Fruit fly (Drosophila melanogaster): ENCODE measurements around the gene CG8032.

Gene CG8032

DNA sequence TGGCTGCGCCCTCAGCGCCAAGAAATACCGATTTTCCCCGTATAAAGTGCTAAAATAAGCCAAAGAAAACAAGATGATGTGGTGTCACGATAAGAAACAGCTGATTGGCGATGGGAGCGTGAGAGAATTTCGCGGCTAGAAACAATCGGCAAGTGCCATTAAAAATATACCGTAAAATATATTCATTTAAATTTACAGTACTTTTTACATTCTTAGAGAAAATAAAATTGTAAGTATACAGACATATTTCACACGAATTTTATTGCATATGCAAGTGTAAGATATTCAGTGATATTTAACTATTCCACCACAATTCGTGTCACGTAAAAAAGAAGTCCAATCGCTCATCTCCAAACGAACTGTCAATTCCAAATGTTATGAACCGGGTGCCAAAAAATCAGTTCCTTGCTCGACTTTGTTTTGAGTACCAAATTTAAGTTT, 12.7 kb downstream of the CG8032 start, which contains the start of the genes Unc50, CG11755 and CG8043 (continued):
- TF ChIP-seq fd64A (GFP tag; optimal IDR thresholded peaks at IDR 0.05) (no peak), CG3065 (GFP tag; optimal IDR thresholded peaks at IDR 0.05) (peak; percentile 48), CrebB (tag; optimal IDR thresholded peaks at IDR 0.05) (peak; percentile 64), Xrp1 (GFP tag; IDR thresholded peaks at IDR 0.05) (peak; percentile 82), lbe (GFP tag; optimal IDR thresholded peaks at IDR 0.05) (peak; percentile 79), bsh (GFP tag; optimal IDR thresholded peaks at IDR 0.05) (peak in 1 of 2 experiments; percentile 72), jing (GFP tag; optimal IDR thresholded peaks at IDR 0.05) (no peak), Sin3A (optimal IDR thresholded peaks at IDR 0.05) (peak; percentile 88), CG17568 (GFP tag; optimal IDR thresholded peaks at IDR 0.05) (peak; percentile 31), chn (GFP tag; optimal IDR thresholded peaks at IDR 0.05) (peak; percentile 60), Xbp1 (GFP tag; optimal IDR thresholded peaks at IDR 0.05) (peak; percentile 91), CG1233 (GFP tag; optimal IDR thresholded peaks at IDR 0.05) (peak; percentile 70), CG2678 (tag; optimal IDR thresholded peaks at IDR 0.05) (peak; percentile 82), ase (GFP tag; IDR thresholded peaks at IDR 0.05) (no peak), CG17912 (GFP tag; optimal IDR thresholded peaks at IDR 0.05) (no peak), bowl (GFP tag; IDR thresholded peaks at IDR 0.05) (no peak), Hmx (GFP tag; optimal IDR thresholded peaks at IDR 0.05) (peak; percentile 66), maf-S (GFP tag; optimal IDR thresholded peaks at IDR 0.05) (peak; percentile 72), Hr39 (optimal IDR thresholded peaks at IDR 0.05) (no peak), pan (optimal IDR thresholded peaks at IDR 0.05) (no peak), pan (GFP tag; optimal IDR thresholded peaks at IDR 0.05 in 1 of 2, IDR thresholded peaks at IDR 0.05 in 1 of 2) (peak in 1 of 2 experiments; percentile 56), CG14441 (GFP tag; IDR thresholded peaks at IDR 0.05) (peak; percentile 67), CG31441 (GFP tag; IDR thresholded peaks at IDR 0.05) (peak; percentile 78), Rfx (GFP tag; IDR thresholded peaks at IDR 0.05) (peak; percentile 87), zfh1 (GFP tag; IDR thresholded peaks at IDR 0.05) (peak; percentile 68), CG10147 (GFP tag; optimal IDR thresholded peaks at IDR 0.05) (peak; percentile 81), Opbp (GFP tag; IDR thresholded peaks at IDR 0.05; ENCODE audit: partially characterized antibody) (peak; percentile 91), chinmo (GFP tag; IDR thresholded peaks at IDR 0.05; ENCODE audit: partially characterized antibody) (peak; percentile 85; the same call in 2 of the 4 replicates), danr (GFP tag; IDR thresholded peaks at IDR 0.05) (peak; percentile 53; the same call in 1 of the 2 replicates), ap (GFP tag; IDR thresholded peaks at IDR 0.05) (peak; percentile 34; the same call in 1 of the 2 replicates), CG12942 (GFP tag; optimal IDR thresholded peaks at IDR 0.05) (peak; percentile 73), CG10267 (tag; optimal IDR thresholded peaks at IDR 0.05) (peak; percentile 77), eyg (GFP tag; optimal IDR thresholded peaks at IDR 0.05) (peak; percentile 23), Ptx1 (GFP tag; IDR thresholded peaks at IDR 0.05) (peak; percentile 75), CG10366 (GFP tag; IDR thresholded peaks at IDR 0.05) (peak; percentile 48; the same call in 1 of the 2 replicates), CG17385 (GFP tag; optimal IDR thresholded peaks at IDR 0.05) (peak; percentile 71), sr (GFP tag; IDR thresholded peaks at IDR 0.05) (no peak), klu (GFP tag; IDR thresholded peaks at IDR 0.05) (peak; percentile 74; the same call in 1 of the 2 replicates), unc-4 (GFP tag; IDR thresholded peaks at IDR 0.05; ENCODE audit: partially characterized antibody) (peak; percentile 98), CG18011 (GFP tag; optimal IDR thresholded peaks at IDR 0.05) (peak; percentile 70), Sry-δ (GFP tag; optimal IDR thresholded peaks at IDR 0.05) (peak; percentile 90), usp (GFP tag; optimal IDR thresholded peaks at IDR 0.05) (no peak), Oaz (GFP tag; IDR thresholded peaks at IDR 0.05) (peak; percentile 67; the same call in 1 of the 2 replicates), lov (optimal IDR thresholded peaks at IDR 0.05) (no peak), lov (GFP tag; IDR thresholded peaks at IDR 0.05) (0 out of 3 replicates have a peak, but pooled peaks have one; percentile 11), Oli (tag; optimal IDR thresholded peaks at IDR 0.05) (peak; percentile 64), Dad (GFP tag; optimal IDR thresholded peaks at IDR 0.05) (peak; percentile 41), CG13123 (GFP tag; optimal IDR thresholded peaks at IDR 0.05) (peak; percentile 66), rib (GFP tag; IDR thresholded peaks at IDR 0.05) (no peak), dm (GFP tag; optimal IDR thresholded peaks at IDR 0.05) (no peak), CG15073 (GFP tag; optimal IDR thresholded peaks at IDR 0.05) (no peak), wor (GFP tag; IDR thresholded peaks at IDR 0.05) (peak; percentile 54)
